Fruit fly (Drosophila melanogaster): ENCODE results near the gene CG42813.

The CG42813 gene

DNA sequence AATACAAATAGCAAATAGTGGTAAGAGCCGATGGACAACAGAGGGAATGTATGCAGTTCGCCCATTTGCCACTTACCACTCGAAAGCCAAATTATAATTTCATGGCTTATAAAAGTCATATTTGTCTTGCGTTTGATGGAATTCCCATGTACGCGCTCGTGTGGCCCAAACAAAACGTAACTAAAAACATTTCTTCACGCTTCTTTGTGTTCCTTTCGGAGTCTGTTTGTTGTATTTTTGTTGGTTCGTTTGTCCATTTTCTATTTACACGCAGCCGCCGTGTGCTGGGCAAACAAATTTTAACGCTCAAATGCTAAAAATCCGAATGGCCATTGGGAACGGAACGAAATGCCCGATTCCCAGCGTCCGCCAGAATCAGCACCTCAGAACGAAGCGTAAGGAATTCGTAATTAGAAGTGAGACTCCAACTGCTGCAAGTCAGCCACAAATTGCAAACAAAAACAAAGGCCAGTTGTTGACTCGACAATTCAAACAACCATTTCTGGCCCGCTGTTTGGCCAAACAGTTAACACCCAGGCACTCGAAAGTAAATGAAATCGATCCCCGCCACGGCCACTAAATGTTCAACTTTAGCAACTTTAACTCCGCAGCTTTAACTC is 19.5 kb downstream of the CG42813 start (continued):
- peak; percentile 2 to 25 for TF ChIP-seq Pdp1 (GFP tag; optimal IDR thresholded peaks at IDR 0.05)
- TF ChIP-seq CG8359 (GFP tag; optimal IDR thresholded peaks at IDR 0.05; ENCODE audit: borderline replicate concordance), result peak; percentile 42
- no peak for TF ChIP-seq CG3995 (GFP tag; optimal IDR thresholded peaks at IDR 0.05)
- TF ChIP-seq chif (GFP tag; optimal IDR thresholded peaks at IDR 0.05), result peak in 1 of 2 experiments; percentile 15
- TF ChIP-seq sr (GFP tag; IDR thresholded peaks at IDR 0.05), result peak; percentile 52; the same call in 1 of the 3 replicates
- peak; percentile 84 for TF ChIP-seq Awh (GFP tag; IDR thresholded peaks at IDR 0.05)
- TF ChIP-seq CG2202 (tag; optimal IDR thresholded peaks at IDR 0.05), result peak; percentile 53
- no peak for TF ChIP-seq Dp (GFP tag; optimal IDR thresholded peaks at IDR 0.05)
- TF ChIP-seq tup (GFP tag; optimal IDR thresholded peaks at IDR 0.05), result peak; percentile 38
- TF ChIP-seq sc (optimal IDR thresholded peaks at IDR 0.05), result no peak
- peak; percentile 26 for TF ChIP-seq sc (GFP tag; optimal IDR thresholded peaks at IDR 0.05)
- TF ChIP-seq CG12071 (GFP tag; optimal IDR thresholded peaks at IDR 0.05), result peak; percentile 64
- TF ChIP-seq Lpt (GFP tag; optimal IDR thresholded peaks at IDR 0.05), result no peak
- peak; percentile 54 for TF ChIP-seq Vsx1 (GFP tag; optimal IDR thresholded peaks at IDR 0.05)
- TF ChIP-seq disco-r (GFP tag; optimal IDR thresholded peaks at IDR 0.05), result no peak
- peak; percentile 44 for TF ChIP-seq Lhr (GFP tag; optimal IDR thresholded peaks at IDR 0.05)
- TF ChIP-seq CG12236 (GFP tag; optimal IDR thresholded peaks at IDR 0.05), result peak; percentile 45
- TF ChIP-seq CG1647 (GFP tag; optimal IDR thresholded peaks at IDR 0.05), result peak; percentile 6
- TF ChIP-seq H2.0 (GFP tag; IDR thresholded peaks at IDR 0.05), result 0 out of 2 replicates have a peak, but pooled peaks have one; percentile 38
- TF ChIP-seq chn (GFP tag; optimal IDR thresholded peaks at IDR 0.05), result no peak
- TF ChIP-seq CHES-1-like (GFP tag; optimal IDR thresholded peaks at IDR 0.05), result peak; percentile 37
- peak; percentile 18 for TF ChIP-seq YL-1 (GFP tag; optimal IDR thresholded peaks at IDR 0.05)
- no peak for TF ChIP-seq ab (GFP tag; optimal IDR thresholded peaks at IDR 0.05)
- peak; percentile 76 for TF ChIP-seq CG7271 (tag; optimal IDR thresholded peaks at IDR 0.05)
- peak in 1 of 2 experiments; percentile 46 for TF ChIP-seq bsh (GFP tag; optimal IDR thresholded peaks at IDR 0.05)
- peak; percentile 0 for TF ChIP-seq fd96Cb (tag; optimal IDR thresholded peaks at IDR 0.05)
- no peak for TF ChIP-seq Lim3 (GFP tag; IDR thresholded peaks at IDR 0.05)
- TF ChIP-seq CG12391 (tag; optimal IDR thresholded peaks at IDR 0.05), result peak; percentile 6
- TF ChIP-seq Scr (GFP tag; IDR thresholded peaks at IDR 0.05; ENCODE audit: partially characterized antibody), result no peak
- TF ChIP-seq CG4617 (GFP tag; optimal IDR thresholded peaks at IDR 0.05; ENCODE audit: borderline replicate concordance), result no peak

DNA sequence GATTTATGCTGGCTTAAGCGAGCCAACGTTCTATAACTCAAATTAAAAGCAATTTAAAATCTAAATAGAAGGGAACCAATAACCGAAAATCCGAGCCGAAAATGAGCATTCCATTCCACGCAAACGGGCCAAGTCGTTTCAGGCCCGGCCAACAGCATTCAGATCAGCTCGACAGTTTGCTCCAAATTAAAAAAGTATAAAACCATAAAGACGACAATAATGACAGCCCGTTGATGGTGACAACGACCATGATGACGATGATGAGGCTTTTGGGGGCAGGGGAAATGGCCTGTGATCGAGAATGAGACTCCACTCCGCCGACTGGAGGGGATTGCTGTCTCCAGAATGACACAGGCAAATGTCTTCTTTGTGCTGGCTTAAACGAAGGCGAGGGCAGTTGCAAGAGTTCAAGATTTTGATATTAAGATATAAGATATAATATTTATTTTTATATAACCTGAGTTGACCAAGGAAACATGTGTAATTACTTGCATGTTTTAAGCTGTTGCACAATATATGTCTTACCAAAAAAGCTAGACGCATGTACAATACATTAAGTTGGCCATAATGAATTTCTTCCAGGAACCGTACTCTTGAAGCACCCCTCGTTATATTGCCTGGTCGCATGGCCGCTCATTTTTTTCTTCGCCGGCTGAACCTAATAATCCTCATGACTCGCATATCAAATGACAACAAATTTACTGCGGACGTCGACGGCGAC is 23.5 kb downstream of the CG42813 start:
- TF ChIP-seq zfh2 (GFP tag; optimal IDR thresholded peaks at IDR 0.05), result no peak
- peak; percentile 62 for TF ChIP-seq CG10979 (tag; optimal IDR thresholded peaks at IDR 0.05)
- no peak for TF ChIP-seq CG16813 (GFP tag; IDR thresholded peaks at IDR 0.05; ENCODE audit: partially characterized antibody)
- TF ChIP-seq her (GFP tag; optimal IDR thresholded peaks at IDR 0.05), result no peak
- TF ChIP-seq disco-r (GFP tag; optimal IDR thresholded peaks at IDR 0.05), result no peak
- no peak for TF ChIP-seq CG33213 (GFP tag; optimal IDR thresholded peaks at IDR 0.05)
- no peak for TF ChIP-seq CG3281 (GFP tag; optimal IDR thresholded peaks at IDR 0.05)
- TF ChIP-seq gsb-n (tag; optimal IDR thresholded peaks at IDR 0.05), result peak; percentile 28
- no peak for TF ChIP-seq prd (optimal IDR thresholded peaks at IDR 0.05)
- TF ChIP-seq prd (GFP tag; IDR thresholded peaks at IDR 0.05), result peak; percentile 51; the same call in 2 of the 3 replicates
- peak; percentile 3 for TF ChIP-seq lbe (GFP tag; optimal IDR thresholded peaks at IDR 0.05)
- TF ChIP-seq zfh1 (GFP tag; IDR thresholded peaks at IDR 0.05), result peak; percentile 56; the same call in 1 of the 3 replicates
- peak; percentile 41 for TF ChIP-seq CG6254 (GFP tag; optimal IDR thresholded peaks at IDR 0.05)
- TF ChIP-seq lola (GFP tag; optimal IDR thresholded peaks at IDR 0.05), result peak in 1 of 3 experiments; percentile 41
- TF ChIP-seq MTF-1 (GFP tag; optimal IDR thresholded peaks at IDR 0.05; ENCODE audit: borderline replicate concordance), result no peak
- TF ChIP-seq repo (GFP tag; optimal IDR thresholded peaks at IDR 0.05), result no peak
- no peak for TF ChIP-seq CG13894 (tag; optimal IDR thresholded peaks at IDR 0.05)
- peak in 1 of 2 experiments; percentile 31 for TF ChIP-seq bsh (GFP tag; optimal IDR thresholded peaks at IDR 0.05)
- no peak for TF ChIP-seq Lpt (GFP tag; optimal IDR thresholded peaks at IDR 0.05)
- peak; percentile 52 for TF ChIP-seq oc (tag; optimal IDR thresholded peaks at IDR 0.05)
- TF ChIP-seq CG2678 (tag; optimal IDR thresholded peaks at IDR 0.05), result peak; percentile 31
